Worm (Caenorhabditis elegans): ENCODE measurements around the gene nlp-55.

Gene nlp-55

ce11 chrII:8325002-8325539 lies 29.9 kb upstream of the nlp-55 start, which contains the start of the genes ran-3 and C26D10.3 (continued):
- TF ChIP-seq unc-86 (tag; optimal IDR thresholded peaks at IDR 0.05) = peak; percentile 9
- TF ChIP-seq dpl-1 (GFP tag; optimal IDR thresholded peaks at IDR 0.05) = peak; percentile 49 to 64 (median 54)
- TF ChIP-seq ama-1 (optimal IDR thresholded peaks at IDR 0.05) = no peak
- TF ChIP-seq nhr-76 (tag; optimal IDR thresholded peaks at IDR 0.05) = no peak
- no peak for TF ChIP-seq nhr-77 (tag; optimal IDR thresholded peaks at IDR 0.05)
- TF ChIP-seq unc-130 (tag; optimal IDR thresholded peaks at IDR 0.05) = peak; percentile 86
- TF ChIP-seq ces-1 (GFP tag; optimal IDR thresholded peaks at IDR 0.05) = no peak
- no peak for TF ChIP-seq vab-15 (tag; optimal IDR thresholded peaks at IDR 0.05)
- peak in 1 of 6 experiments; percentile 54 for TF ChIP-seq elt-3 (tag; optimal IDR thresholded peaks at IDR 0.05)
- TF ChIP-seq alr-1 (tag; optimal IDR thresholded peaks at IDR 0.05; ENCODE audit: borderline replicate concordance) = no peak
- peak; percentile 52 for TF ChIP-seq blmp-1 (tag; optimal IDR thresholded peaks at IDR 0.05)
- peak; percentile 43 to 61 for TF ChIP-seq lsy-2 (tag; optimal IDR thresholded peaks at IDR 0.05)
- TF ChIP-seq nhr-11 (tag; optimal IDR thresholded peaks at IDR 0.05) = no peak
- TF ChIP-seq snpc-4 (tag; optimal IDR thresholded peaks at IDR 0.05) = no peak
- TF ChIP-seq fkh-4 (tag; optimal IDR thresholded peaks at IDR 0.05; ENCODE audit: borderline replicate concordance) = no peak
- no peak for TF ChIP-seq tlp-1 (tag; optimal IDR thresholded peaks at IDR 0.05)
- TF ChIP-seq rnt-1 (tag; optimal IDR thresholded peaks at IDR 0.05) = peak; percentile 60
- TF ChIP-seq pag-3 (tag; optimal IDR thresholded peaks at IDR 0.05; ENCODE audit: borderline replicate concordance, insufficient read depth) = no peak
- no peak for TF ChIP-seq sptf-1 (tag; optimal IDR thresholded peaks at IDR 0.05)
- TF ChIP-seq fkh-8 (tag; optimal IDR thresholded peaks at IDR 0.05) = no peak
- no peak for TF ChIP-seq aha-1 (tag; optimal IDR thresholded peaks at IDR 0.05)
- no peak for TF ChIP-seq hlh-17 (GFP tag; optimal IDR thresholded peaks at IDR 0.05; ENCODE audit: borderline replicate concordance)
- TF ChIP-seq lir-3 (tag; optimal IDR thresholded peaks at IDR 0.05; ENCODE audit: poor library complexity) = peak; percentile 18
- TF ChIP-seq egl-13 (tag; optimal IDR thresholded peaks at IDR 0.05) = no peak
- TF ChIP-seq tbx-2 (tag; optimal IDR thresholded peaks at IDR 0.05) = peak; percentile 46
- TF ChIP-seq zip-4 (GFP tag; optimal IDR thresholded peaks at IDR 0.05) = no peak
- TF ChIP-seq dsc-1 (tag; optimal IDR thresholded peaks at IDR 0.05) = no peak
- no peak for TF ChIP-seq nhr-12 (tag; optimal IDR thresholded peaks at IDR 0.05)
- TF ChIP-seq ceh-8 (GFP tag; optimal IDR thresholded peaks at IDR 0.05) = no peak
- no peak for TF ChIP-seq C34B4.2 (tag; optimal IDR thresholded peaks at IDR 0.05)
- no peak for TF ChIP-seq irx-1 (tag; optimal IDR thresholded peaks at IDR 0.05)
- peak; percentile 43 for TF ChIP-seq lin-13 (GFP tag; optimal IDR thresholded peaks at IDR 0.05)
- peak; percentile 70 for TF ChIP-seq nhr-20 (tag; optimal IDR thresholded peaks at IDR 0.05)
- peak; percentile 68 for TF ChIP-seq C16A3.4 (tag; optimal IDR thresholded peaks at IDR 0.05)
- no peak for TF ChIP-seq ztf-4 (tag; optimal IDR thresholded peaks at IDR 0.05)
- TF ChIP-seq hpl-2 (GFP tag; optimal IDR thresholded peaks at IDR 0.05) = no peak
- TF ChIP-seq snu-23 (GFP tag; optimal IDR thresholded peaks at IDR 0.05) = peak; percentile 68
- no peak for TF ChIP-seq mef-2 (tag; optimal IDR thresholded peaks at IDR 0.05)
- TF ChIP-seq mep-1 (tag; optimal IDR thresholded peaks at IDR 0.05) = peak; percentile 54
- TF ChIP-seq lin-14 (GFP tag; optimal IDR thresholded peaks at IDR 0.05) = peak; percentile 28
- TF ChIP-seq ceh-90 (tag; optimal IDR thresholded peaks at IDR 0.05) = no peak
- TF ChIP-seq xbp-1 (tag; optimal IDR thresholded peaks at IDR 0.05) = peak; percentile 54
- peak in 2 of 3 experiments; percentile 4 to 35 for TF ChIP-seq ceh-82 (tag; optimal IDR thresholded peaks at IDR 0.05)
- no peak for TF ChIP-seq sox-4 (tag; optimal IDR thresholded peaks at IDR 0.05)
- no peak for TF ChIP-seq unc-30 (tag; optimal IDR thresholded peaks at IDR 0.05)
- TF ChIP-seq sup-37 (GFP tag; optimal IDR thresholded peaks at IDR 0.05) = no peak
- TF ChIP-seq nhr-237 (tag; optimal IDR thresholded peaks at IDR 0.05) = no peak
- TF ChIP-seq nhr-84 (tag; optimal IDR thresholded peaks at IDR 0.05) = no peak
- TF ChIP-seq C04F5.9 (tag; optimal IDR thresholded peaks at IDR 0.05) = peak; percentile 12
